Fruit fly (Drosophila melanogaster): ENCODE data around the gene Rhau.

The Rhau gene

dm6 chr2L:20735121-20735855 lies 22.5 kb downstream of the Rhau start (continued):
- no peak for TF ChIP-seq Sry-δ (GFP tag; optimal IDR thresholded peaks at IDR 0.05)
- TF ChIP-seq onecut (GFP tag; IDR thresholded peaks at IDR 0.05): peak; percentile 63
- no peak for TF ChIP-seq CG8281 (tag; optimal IDR thresholded peaks at IDR 0.05)
- peak; percentile 58 for TF ChIP-seq Med (GFP tag)
- TF ChIP-seq ERR (GFP tag; optimal IDR thresholded peaks at IDR 0.05): no peak
- peak; percentile 52 for TF ChIP-seq CG15479 (GFP tag; optimal IDR thresholded peaks at IDR 0.05)
- no peak for TF ChIP-seq CG18262 (tag; optimal IDR thresholded peaks at IDR 0.05)
- TF ChIP-seq CG3281 (GFP tag; optimal IDR thresholded peaks at IDR 0.05): peak; percentile 6
- no peak for TF ChIP-seq wdn (GFP tag; IDR thresholded peaks at IDR 0.05)
- TF ChIP-seq pita (GFP tag; optimal IDR thresholded peaks at IDR 0.05): no peak
- peak; percentile 56 for TF ChIP-seq CG9727 (GFP tag; optimal IDR thresholded peaks at IDR 0.05)
- TF ChIP-seq MBD-R2 (GFP tag; IDR thresholded peaks at IDR 0.05): peak; percentile 15; the same call in 1 of the 2 replicates
- TF ChIP-seq mld (GFP tag; IDR thresholded peaks at IDR 0.05; ENCODE audit: partially characterized antibody): 0 out of 3 replicates have a peak, but pooled peaks have one; percentile 26
- no peak for TF ChIP-seq sc (optimal IDR thresholded peaks at IDR 0.05)
- TF ChIP-seq sc (GFP tag; optimal IDR thresholded peaks at IDR 0.05): no peak
- TF ChIP-seq CG7745 (tag; optimal IDR thresholded peaks at IDR 0.05): no peak
- TF ChIP-seq E2f2 (GFP tag; IDR thresholded peaks at IDR 0.05): peak; percentile 7; the same call in 1 of the 2 replicates
- TF ChIP-seq CG31441 (GFP tag; IDR thresholded peaks at IDR 0.05): no peak
- TF ChIP-seq CkIIα-i1 (GFP tag; IDR thresholded peaks at IDR 0.05): no peak
- 0 out of 2 replicates have a peak, but pooled peaks have one; percentile 8 for TF ChIP-seq sna (GFP tag; IDR thresholded peaks at IDR 0.05; ENCODE audit: partially characterized antibody)
- peak; percentile 70 for TF ChIP-seq cg (GFP tag; optimal IDR thresholded peaks at IDR 0.05)
- peak; percentile 30 for TF ChIP-seq nom (GFP tag; optimal IDR thresholded peaks at IDR 0.05)
- TF ChIP-seq CG13287 (GFP tag; IDR thresholded peaks at IDR 0.05; ENCODE audit: partially characterized antibody): peak; percentile 8; the same call in 1 of the 2 replicates
- TF ChIP-seq YL-1 (GFP tag; optimal IDR thresholded peaks at IDR 0.05): peak; percentile 14
- TF ChIP-seq CG1233 (GFP tag; optimal IDR thresholded peaks at IDR 0.05): no peak
- TF ChIP-seq CG32767 (GFP tag; IDR thresholded peaks at IDR 0.05): 0 out of 2 replicates have a peak, but pooled peaks have one; percentile 14
- peak; percentile 84 for TF ChIP-seq nerfin-1 (tag; optimal IDR thresholded peaks at IDR 0.05)
- peak; percentile 4 for TF ChIP-seq trem (tag; optimal IDR thresholded peaks at IDR 0.05)
- peak in 1 of 2 experiments; percentile 78 for TF ChIP-seq Pdp1 (GFP tag; optimal IDR thresholded peaks at IDR 0.05)
- TF ChIP-seq cato (GFP tag; optimal IDR thresholded peaks at IDR 0.05; ENCODE audit: borderline replicate concordance): no peak
- TF ChIP-seq bigmax (GFP tag; optimal IDR thresholded peaks at IDR 0.05): peak; percentile 94
- peak; percentile 96 for TF ChIP-seq CG2116 (GFP tag; optimal IDR thresholded peaks at IDR 0.05)
- TF ChIP-seq Dek (tag; optimal IDR thresholded peaks at IDR 0.05): no peak
- TF ChIP-seq CG2120 (GFP tag; optimal IDR thresholded peaks at IDR 0.05): no peak
- no peak for TF ChIP-seq CG13624 (GFP tag; optimal IDR thresholded peaks at IDR 0.05)
- TF ChIP-seq twi (tag; optimal IDR thresholded peaks at IDR 0.05): peak; percentile 15
- peak; percentile 38 for TF ChIP-seq MESR4 (GFP tag; optimal IDR thresholded peaks at IDR 0.05)

- TF ChIP-seq fd3F (GFP tag; optimal IDR thresholded peaks at IDR 0.05) (no peak), CG4854 (GFP tag; optimal IDR thresholded peaks at IDR 0.05) (no peak), CG2116 (GFP tag; optimal IDR thresholded peaks at IDR 0.05) (peak; percentile 63), Myb (GFP tag; optimal IDR thresholded peaks at IDR 0.05) (peak; percentile 54), CG6689 (GFP tag; IDR thresholded peaks at IDR 0.05) (no peak), CG1603 (tag; optimal IDR thresholded peaks at IDR 0.05) (peak; percentile 6), CG30020 (tag; optimal IDR thresholded peaks at IDR 0.05) (peak; percentile 0), knrl (GFP tag; IDR thresholded peaks at IDR 0.05; ENCODE audit: partially characterized antibody) (peak; percentile 37; the same call in 2 of the 3 replicates), zen2 (GFP tag; IDR thresholded peaks at IDR 0.05; ENCODE audit: partially characterized antibody) (0 out of 3 replicates have a peak, but pooled peaks have one; percentile 53), sima (GFP tag; optimal IDR thresholded peaks at IDR 0.05) (no peak), Jarid2 (GFP tag; optimal IDR thresholded peaks at IDR 0.05) (no peak), scrt (GFP tag; optimal IDR thresholded peaks at IDR 0.05) (no peak), CG15073 (GFP tag; optimal IDR thresholded peaks at IDR 0.05) (no peak), pzg (GFP tag; optimal IDR thresholded peaks at IDR 0.05) (peak; percentile 26), Med (GFP tag) (peak; percentile 28)
Observed at dm6 chr2L:20734687-20735088, 23.1 kb downstream of the Rhau start.

Measured in whole organism, embryonic.